Worm (Caenorhabditis elegans) whole organism, L4 larva: ENCODE results near the gene srd-26.

ENCODE experiments used
- Y5F2A.4 ChIP-seq: fragments of 200-800 bp; sonication (Bioruptor generic); optimal IDR thresholded peaks from 2 replicates; lab custom pipeline; 2018; ENCODE audit warnings: mild to moderate bottlenecking, missing genetic modification characterization, missing compliant biosample characterization
- lin-13 ChIP-seq: fragments of 150-350 bp; optimal IDR thresholded peaks from 2 replicates; lab custom pipeline; 2014; ENCODE audit warnings: missing biosample characterization, missing genetic modification reagents, missing genetic modification characterization
- nhr-11 ChIP-seq: fragments of 150-350 bp; optimal IDR thresholded peaks from 2 replicates; lab custom pipeline; 2014; ENCODE audit warnings: missing biosample characterization, missing genetic modification characterization
- nhr-42 ChIP-seq: fragments of 200-800 bp; sonication (Bioruptor generic); IDR thresholded peaks from 2 replicates; pipeline ENCODE4 v1.3.6; 2022; ENCODE audit warnings: missing genetic modification characterization, missing compliant biosample characterization

DNA sequence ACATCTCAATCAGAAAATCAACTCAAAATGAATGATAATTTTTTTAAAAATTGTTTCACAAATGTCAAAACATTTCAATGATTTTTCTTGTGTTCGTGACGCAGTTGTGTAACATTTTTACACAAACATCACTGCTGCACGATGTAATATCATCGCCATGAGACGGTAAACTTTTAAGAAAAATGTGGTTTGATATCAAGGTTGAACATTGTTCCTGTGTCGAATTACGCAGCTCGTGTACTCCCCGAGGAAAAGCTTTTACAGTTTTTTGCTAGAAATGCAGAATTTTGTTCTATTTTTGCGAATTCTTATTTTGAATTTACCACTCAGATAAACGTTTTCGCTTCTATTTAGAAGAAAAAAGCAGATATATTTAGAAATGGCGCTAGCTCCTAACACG lies 34.8 kb upstream of the srd-26 start:
- TF ChIP-seq nhr-11 (no peak), nhr-42 (GFP tag; lab: Robert Waterston, UW) (no peak), Y5F2A.4 (GFP tag; lab: Kevin White, UChicago) (no peak), lin-13 (no peak)
